Worm (Caenorhabditis elegans): ENCODE results near the gene ZK686.6.

ce11 chrIII:7780566-7781238, 7.9 kb upstream of the ZK686.6 start:
- TF ChIP-seq flt-1 (GFP tag; IDR thresholded peaks at IDR 0.05) (no peak), tab-1 (GFP tag; IDR thresholded peaks at IDR 0.05) (no peak), med-1 (GFP tag; optimal IDR thresholded peaks at IDR 0.05; ENCODE audit: insufficient read depth) (no peak), klf-2 (GFP tag; conservative IDR thresholded peaks at IDR 0.05) (no peak), cog-1 (tag; optimal IDR thresholded peaks at IDR 0.05) (no peak), ztf-23 (GFP tag; IDR thresholded peaks at IDR 0.05) (no peak), T22C8.4 (GFP tag; IDR thresholded peaks at IDR 0.05) (no peak), ztf-29 (GFP tag; IDR thresholded peaks at IDR 0.05) (no peak)

Measured in whole organism, midembryonic.